Worm (Caenorhabditis elegans) whole organism, L2 larva: ENCODE results near the gene smu-2.
"Not testable (repeated sequence)": the region's sequence is repeated elsewhere in the genome, so short reads cannot be mapped to it uniquely, and the experiment has no call there.

Source experiments
- blmp-1 ChIP-seq: sonication (generic microtip); optimal IDR thresholded peaks from 2 replicates; lab custom pipeline; 2017; ENCODE audit warnings: missing genetic modification characterization, mild to moderate bottlenecking, missing compliant biosample characterization, antibody characterized with exemption, moderate library complexity; ENCODE audit not compliant: insufficient read depth
- elt-3 ChIP-seq: sonication (generic microtip); optimal IDR thresholded peaks from 2 replicates; lab custom pipeline; 2017; ENCODE audit warnings: missing biosample characterization, missing genetic modification characterization
- snpc-4 ChIP-seq: fragments of 150-350 bp; optimal IDR thresholded peaks from 2 replicates; lab custom pipeline; 2014; ENCODE audit warnings: missing biosample characterization, missing genetic modification characterization
- unc-39 ChIP-seq: fragments of 150-350 bp; optimal IDR thresholded peaks from 2 replicates; lab custom pipeline; 2014; ENCODE audit warnings: missing biosample characterization, missing genetic modification characterization
- ztf-11 ChIP-seq: sonication (generic microtip); optimal IDR thresholded peaks from 2 replicates; lab custom pipeline; 2017; ENCODE audit warnings: missing biosample characterization, missing genetic modification characterization

DNA sequence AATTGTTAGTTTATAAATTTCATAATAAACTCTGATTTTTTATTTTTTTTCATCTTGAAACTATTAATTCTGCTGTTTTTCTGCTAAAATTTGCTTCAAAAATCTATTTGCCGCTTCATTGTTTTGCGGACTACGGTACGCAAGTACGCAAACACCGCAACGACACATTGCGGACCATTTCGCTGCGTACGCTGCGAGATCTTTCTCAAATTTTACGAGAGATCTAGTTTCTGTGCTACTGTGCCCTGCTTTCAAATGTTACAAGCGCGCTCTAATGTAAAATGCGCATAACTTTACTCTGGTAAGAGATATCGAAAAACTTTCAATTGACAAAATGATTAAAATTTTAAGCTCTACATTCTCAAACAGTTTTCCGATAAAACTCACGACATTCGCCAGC lies 41.3 kb downstream of the smu-2 start:
- not testable (repeated sequence) for TF ChIP-seq elt-3, ztf-11, blmp-1, unc-39, snpc-4 (tag; lab: Kevin White, UChicago)
